Worm (Caenorhabditis elegans): ENCODE data around the gene Y37E11B.2.

The Y37E11B.2 gene

DNA sequence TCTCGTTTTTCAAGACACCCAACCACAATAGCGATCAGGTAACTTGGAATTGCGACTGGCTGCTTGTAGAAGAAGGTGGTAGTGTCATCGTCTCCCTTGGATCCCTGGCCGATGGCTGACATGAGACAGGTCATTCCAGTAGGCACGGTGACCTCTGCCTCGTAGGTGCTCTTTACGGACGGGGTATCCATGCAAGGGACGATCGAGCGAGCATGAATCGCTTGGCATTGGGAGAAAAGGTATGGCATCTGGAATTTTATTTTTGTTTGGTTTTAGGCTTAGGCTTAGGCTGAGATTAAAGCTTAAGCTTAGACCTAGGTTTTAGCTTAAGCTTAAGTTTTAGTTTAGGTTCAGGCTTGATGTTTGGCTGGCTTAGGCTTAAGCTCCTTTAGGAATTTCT lies 32.7 kb downstream of the Y37E11B.2 start:
- TF ChIP-seq ama-1 (optimal IDR thresholded peaks at IDR 0.05) (no peak), ama-1 (GFP tag; optimal IDR thresholded peaks at IDR 0.05) (no peak), B0336.3 (GFP tag; IDR thresholded peaks at IDR 0.05) (no peak; the same call in 1 of the 2 replicates), C17E4.6 (GFP tag; IDR thresholded peaks at IDR 0.05) (no peak), Y53F4B.3 (GFP tag; IDR thresholded peaks at IDR 0.05) (no peak), B0035.1 (tag; optimal IDR thresholded peaks at IDR 0.05) (no peak), aptf-3 (GFP tag; IDR thresholded peaks at IDR 0.05) (no peak), gei-17 (GFP tag; optimal IDR thresholded peaks at IDR 0.05) (no peak), ztf-18 (tag; optimal IDR thresholded peaks at IDR 0.05) (no peak), ceh-79 (tag; optimal IDR thresholded peaks at IDR 0.05) (no peak), pbrm-1 (GFP tag; IDR thresholded peaks at IDR 0.05) (no peak), F33H1.4 (GFP tag; IDR thresholded peaks at IDR 0.05) (no peak)

DNA sequence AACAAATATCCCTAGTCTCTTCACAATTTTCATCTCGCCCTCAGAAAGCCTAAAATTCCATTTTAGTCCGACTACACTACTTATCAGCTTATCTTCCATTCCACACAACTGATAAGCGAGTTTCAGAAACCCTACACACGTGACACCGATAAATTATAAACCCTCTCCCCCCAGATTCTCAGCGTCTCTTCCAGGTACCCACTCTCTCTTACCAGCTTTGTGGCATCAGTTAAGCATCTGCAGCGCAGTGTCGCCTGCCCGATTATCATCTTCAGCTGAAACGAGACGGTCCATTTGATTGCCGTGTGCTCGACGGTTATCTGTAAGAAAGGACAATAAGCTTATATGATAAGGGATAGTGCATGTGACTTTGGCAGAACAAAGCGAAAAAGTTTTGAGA lies 33.6 kb downstream of the Y37E11B.2 start:
- no peak for TF ChIP-seq dpl-1 (GFP tag; optimal IDR thresholded peaks at IDR 0.05)
- peak; percentile 76 for TF ChIP-seq B0336.3 (GFP tag; IDR thresholded peaks at IDR 0.05)
- TF ChIP-seq hlh-26 (GFP tag; conservative IDR thresholded peaks at IDR 0.05) = no peak
- no peak for TF ChIP-seq mes-4 (tag; optimal IDR thresholded peaks at IDR 0.05)
- no peak for TF ChIP-seq unc-130 (GFP tag; optimal IDR thresholded peaks at IDR 0.05)
- no peak for TF ChIP-seq F10E7.11 (tag; optimal IDR thresholded peaks at IDR 0.05)
- TF ChIP-seq attf-5 (GFP tag; optimal IDR thresholded peaks at IDR 0.05) = no peak
- TF ChIP-seq fkh-3 (tag; optimal IDR thresholded peaks at IDR 0.05) = no peak
- 0 out of 2 replicates have a peak, but pooled peaks have one; percentile 33 for TF ChIP-seq egrh-3 (GFP tag; IDR thresholded peaks at IDR 0.05)
- TF ChIP-seq dpff-1 (tag; optimal IDR thresholded peaks at IDR 0.05) = no peak
- TF ChIP-seq F57A8.1 (GFP tag; optimal IDR thresholded peaks at IDR 0.05) = no peak
- TF ChIP-seq die-1 (tag; optimal IDR thresholded peaks at IDR 0.05) = no peak
- TF ChIP-seq atf-7 (tag; optimal IDR thresholded peaks at IDR 0.05) = peak; percentile 53
- TF ChIP-seq xnd-1 (tag; optimal IDR thresholded peaks at IDR 0.05) = no peak
- TF ChIP-seq sdz-38 (tag; optimal IDR thresholded peaks at IDR 0.05) = no peak
- no peak for TF ChIP-seq zim-3 (tag; optimal IDR thresholded peaks at IDR 0.05)
- no peak for TF ChIP-seq rcor-1 (GFP tag; IDR thresholded peaks at IDR 0.05)
- TF ChIP-seq nhr-80 (tag; optimal IDR thresholded peaks at IDR 0.05) = peak; percentile 95
- peak; percentile 95 for TF ChIP-seq ets-4 (GFP tag; optimal IDR thresholded peaks at IDR 0.05)
- TF ChIP-seq repo-1 (tag; optimal IDR thresholded peaks at IDR 0.05) = no peak
- TF ChIP-seq let-607 (tag; optimal IDR thresholded peaks at IDR 0.05) = peak; percentile 74 to 82
- TF ChIP-seq F33H1.4 (GFP tag; IDR thresholded peaks at IDR 0.05) = no peak
- TF ChIP-seq ceh-27 (GFP tag; optimal IDR thresholded peaks at IDR 0.05) = no peak
- no peak for TF ChIP-seq lsl-1 (GFP tag; optimal IDR thresholded peaks at IDR 0.05)
- TF ChIP-seq nfya-2 (GFP tag; IDR thresholded peaks at IDR 0.05) = no peak
- no peak for TF ChIP-seq ama-1 (optimal IDR thresholded peaks at IDR 0.05)
- TF ChIP-seq ama-1 (GFP tag; optimal IDR thresholded peaks at IDR 0.05) = no peak
- TF ChIP-seq mcd-1 (GFP tag; IDR thresholded peaks at IDR 0.05) = peak; percentile 36; the same call in 1 of the 2 replicates
- TF ChIP-seq lin-26 (GFP tag; IDR thresholded peaks at IDR 0.05) = no peak
- TF ChIP-seq attf-6 (GFP tag; IDR thresholded peaks at IDR 0.05) = no peak
- TF ChIP-seq ceh-40 (GFP tag; IDR thresholded peaks at IDR 0.05) = no peak
- TF ChIP-seq snpc-1.1 (tag; optimal IDR thresholded peaks at IDR 0.05; ENCODE audit: insufficient read depth) = no peak
- TF ChIP-seq mxl-1 (tag; optimal IDR thresholded peaks at IDR 0.05) = no peak
- TF ChIP-seq bed-1 (GFP tag; IDR thresholded peaks at IDR 0.05) = no peak
- TF ChIP-seq lir-1 (GFP tag; conservative IDR thresholded peaks at IDR 0.05) = no peak
- no peak for TF ChIP-seq athp-1 (tag; optimal IDR thresholded peaks at IDR 0.05)
- TF ChIP-seq akir-1 (GFP tag; optimal IDR thresholded peaks at IDR 0.05) = no peak
- TF ChIP-seq attf-3 (GFP tag; conservative IDR thresholded peaks at IDR 0.05) = no peak
- TF ChIP-seq B0019.2 (GFP tag; conservative IDR thresholded peaks at IDR 0.05) = no peak
- TF ChIP-seq bed-2 (GFP tag; IDR thresholded peaks at IDR 0.05) = no peak
- peak; percentile 55; the same call in 1 of the 2 replicates for TF ChIP-seq egl-44 (GFP tag; IDR thresholded peaks at IDR 0.05)

All from whole organism, young adult.